Worm (Caenorhabditis elegans) whole organism, L4 larva: ENCODE measurements around the gene F57C12.6.

Source experiments
- F26F4.8 ChIP-seq: fragments of 200-800 bp; sonication (Bioruptor generic); conservative IDR thresholded peaks from 2 replicates; pipeline ENCODE4 v1.3.6; 2022; ENCODE audit warnings: missing genetic modification characterization, missing compliant biosample characterization
- F44E2.7 ChIP-seq: fragments of 200-800 bp; sonication (Bioruptor generic); IDR thresholded peaks from 2 replicates; pipeline ENCODE4 v2.1.2; 2022; ENCODE audit warnings: missing genetic modification characterization, missing compliant biosample characterization
- ZK337.2 ChIP-seq: fragments of 200-800 bp; sonication (Bioruptor generic); IDR thresholded peaks from 2 replicates; pipeline ENCODE4 v1.3.6; 2022; ENCODE audit warnings: missing genetic modification reagents, missing genetic modification characterization, missing compliant biosample characterization
- ZK546.5 ChIP-seq, 2 experiments: sonication (generic microtip); optimal IDR thresholded peaks; 2 replicates each; lab custom pipeline; 2017; ENCODE audit warnings: missing biosample characterization in 2 of 2, missing genetic modification characterization in 2 of 2
- aha-1 ChIP-seq: fragments of 150-350 bp; peaks from one replicate; lab custom pipeline; 2014; ENCODE audit warnings: missing biosample characterization, missing genetic modification characterization
- aly-2 ChIP-seq: sonication (generic microtip); optimal IDR thresholded peaks from 2 replicates; lab custom pipeline; 2018; ENCODE audit warnings: missing biosample characterization, missing genetic modification characterization
- arid-1 ChIP-seq: fragments of 200-800 bp; sonication (Bioruptor generic); conservative IDR thresholded peaks from 2 replicates; pipeline ENCODE4 v1.3.6; 2022; ENCODE audit warnings: missing genetic modification reagents, missing genetic modification characterization, missing compliant biosample characterization
- ceh-44 ChIP-seq: fragments of 200-800 bp; sonication (Bioruptor generic); IDR thresholded peaks from 2 replicates; pipeline ENCODE4 v1.3.6; 2022; ENCODE audit warnings: missing genetic modification reagents, missing genetic modification characterization, missing compliant biosample characterization
- ceh-62 ChIP-seq: sonication (generic microtip); optimal IDR thresholded peaks from 2 replicates; lab custom pipeline; 2017; ENCODE audit warnings: missing biosample characterization, missing genetic modification characterization
- ceh-82 ChIP-seq: sonication (generic microtip); optimal IDR thresholded peaks from 2 replicates; lab custom pipeline; 2017; ENCODE audit warnings: missing biosample characterization, missing genetic modification characterization
- daf-12 ChIP-seq: fragments of 150-350 bp; optimal IDR thresholded peaks from 2 replicates; lab custom pipeline; 2014; ENCODE audit warnings: missing biosample characterization, missing genetic modification reagents, missing genetic modification characterization
- daf-16 ChIP-seq, 3 experiments: sonication (generic microtip); optimal IDR thresholded peaks; 2 replicates each; lab custom pipeline; 2016 to 2017; ENCODE audit warnings: missing genetic modification characterization in 3 of 3, missing genetic modification reagents in 3 of 3, mild to moderate bottlenecking in 2 of 3, missing compliant biosample characterization in 2 of 3, missing biosample characterization in 1 of 3, moderate library complexity in 1 of 3
- dmd-6 ChIP-seq: fragments of 200-800 bp; sonication (Bioruptor generic); IDR thresholded peaks from 2 replicates; pipeline ENCODE4 v1.3.6; 2022; ENCODE audit warnings: missing genetic modification reagents, missing genetic modification characterization, missing compliant biosample characterization
- dve-1 ChIP-seq: sonication (generic microtip); optimal IDR thresholded peaks from 2 replicates; lab custom pipeline; 2017; ENCODE audit warnings: antibody characterized with exemption, mild to moderate bottlenecking, missing genetic modification characterization, missing compliant biosample characterization; ENCODE audit not compliant: insufficient read depth
- hif-1 ChIP-seq, 2 experiments: sonication (generic microtip); optimal IDR thresholded peaks; 2 replicates each; lab custom pipeline; 2016 to 2017; ENCODE audit warnings: missing compliant biosample characterization in 2 of 2, missing genetic modification characterization in 2 of 2, missing genetic modification reagents in 2 of 2, missing genotype in 2 of 2, mild to moderate bottlenecking in 1 of 2
- hlh-11 ChIP-seq: fragments of 200-800 bp; sonication (Bioruptor generic); optimal IDR thresholded peaks from 2 replicates; lab custom pipeline; 2018; ENCODE audit warnings: mild to moderate bottlenecking, missing genetic modification characterization, missing compliant biosample characterization
- hmg-1.1 ChIP-seq: fragments of 200-800 bp; sonication (Bioruptor generic); IDR thresholded peaks from 2 replicates; pipeline ENCODE4 v1.3.6; 2022; ENCODE audit warnings: missing genetic modification reagents, missing genetic modification characterization, missing compliant biosample characterization
- lin-13 ChIP-seq: fragments of 150-350 bp; optimal IDR thresholded peaks from 2 replicates; lab custom pipeline; 2014; ENCODE audit warnings: missing biosample characterization, missing genetic modification reagents, missing genetic modification characterization
- lin-29 ChIP-seq: fragments of 200-800 bp; sonication (Bioruptor generic); IDR thresholded peaks from 2 replicates; pipeline ENCODE4 v1.3.6; 2022; ENCODE audit warnings: missing genetic modification reagents, missing genetic modification characterization, missing compliant biosample characterization
- mdt-29 ChIP-seq: fragments of 200-800 bp; sonication (Bioruptor generic); IDR thresholded peaks from 2 replicates; pipeline ENCODE4 v1.3.6; 2022; ENCODE audit warnings: missing genetic modification reagents, missing genetic modification characterization, missing compliant biosample characterization
- mes-2 ChIP-seq: sonication (generic microtip); optimal IDR thresholded peaks from 2 replicates; lab custom pipeline; 2016; ENCODE audit warnings: missing genotype, mild to moderate bottlenecking, missing genetic modification characterization, missing compliant biosample characterization; ENCODE audit not compliant: poor library complexity, severe bottlenecking
- mxl-2 ChIP-seq: fragments of 200-800 bp; sonication (Bioruptor generic); conservative IDR thresholded peaks from 2 replicates; pipeline ENCODE4 v1.3.6; 2022; ENCODE audit warnings: missing genetic modification reagents, missing genetic modification characterization, missing compliant biosample characterization
- mxl-3 ChIP-seq: fragments of 200-800 bp; sonication (Bioruptor generic); optimal IDR thresholded peaks from 2 replicates; lab custom pipeline; 2018; ENCODE audit warnings: mild to moderate bottlenecking, missing genetic modification characterization, missing compliant biosample characterization
- nhr-11 ChIP-seq: fragments of 150-350 bp; optimal IDR thresholded peaks from 2 replicates; lab custom pipeline; 2014; ENCODE audit warnings: missing biosample characterization, missing genetic modification characterization
- nhr-28 ChIP-seq: fragments of 150-350 bp; optimal IDR thresholded peaks from 2 replicates; lab custom pipeline; 2014; ENCODE audit warnings: missing biosample characterization, missing genetic modification characterization
- nhr-41 ChIP-seq: fragments of 200-800 bp; sonication (Bioruptor generic); IDR thresholded peaks from 2 replicates; pipeline ENCODE4 v1.3.6; 2022; ENCODE audit warnings: missing genetic modification reagents, missing genetic modification characterization, missing compliant biosample characterization
- nhr-42 ChIP-seq: fragments of 200-800 bp; sonication (Bioruptor generic); IDR thresholded peaks from 2 replicates; pipeline ENCODE4 v1.3.6; 2022; ENCODE audit warnings: missing genetic modification characterization, missing compliant biosample characterization
- nhr-6 ChIP-seq: fragments of 150-350 bp; optimal IDR thresholded peaks from 2 replicates; lab custom pipeline; 2014; ENCODE audit warnings: missing biosample characterization, missing genetic modification characterization
- nhr-77 ChIP-seq: fragments of 150-350 bp; optimal IDR thresholded peaks from 2 replicates; lab custom pipeline; 2014; ENCODE audit warnings: missing biosample characterization, missing genetic modification characterization
- pqm-1 ChIP-seq: sonication (generic microtip); optimal IDR thresholded peaks from 2 replicates; lab custom pipeline; 2017; ENCODE audit warnings: missing biosample characterization, missing genetic modification characterization
- sdz-12 ChIP-seq: fragments of 200-800 bp; sonication (Bioruptor generic); optimal IDR thresholded peaks from 2 replicates; lab custom pipeline; 2018; ENCODE audit warnings: mild to moderate bottlenecking, missing genetic modification characterization, missing compliant biosample characterization
- snpc-4 ChIP-seq: fragments of 150-350 bp; optimal IDR thresholded peaks from 2 replicates; lab custom pipeline; 2014; ENCODE audit warnings: missing biosample characterization, missing genetic modification characterization
- spr-1 ChIP-seq: sonication (generic microtip); optimal IDR thresholded peaks from 2 replicates; lab custom pipeline; 2016; ENCODE audit warnings: mild to moderate bottlenecking, missing genetic modification characterization, missing compliant biosample characterization
- tag-97 ChIP-seq: fragments of 200-800 bp; sonication (Bioruptor generic); IDR thresholded peaks from 2 replicates; pipeline ENCODE4 v1.3.6; 2022; ENCODE audit warnings: missing genetic modification characterization, missing compliant biosample characterization
- tra-1 ChIP-seq: fragments of 200-800 bp; sonication (Bioruptor generic); IDR thresholded peaks from 2 replicates; pipeline ENCODE4 v1.3.6; 2022; ENCODE audit warnings: missing genetic modification reagents, missing genetic modification characterization, missing compliant biosample characterization
- unc-130 ChIP-seq: sonication (generic microtip); optimal IDR thresholded peaks from 2 replicates; lab custom pipeline; 2016; ENCODE audit warnings: missing genetic modification reagents, missing genetic modification characterization, missing compliant biosample characterization
- unc-39 ChIP-seq: sonication (generic microtip); optimal IDR thresholded peaks from 2 replicates; lab custom pipeline; 2017; ENCODE audit warnings: missing biosample characterization, missing genetic modification characterization
- zag-1 ChIP-seq: fragments of 150-350 bp; optimal IDR thresholded peaks from 2 replicates; lab custom pipeline; 2014; ENCODE audit warnings: missing biosample characterization, missing genetic modification characterization
- zfp-2 ChIP-seq: sonication (generic microtip); optimal IDR thresholded peaks from 2 replicates; lab custom pipeline; 2016; ENCODE audit warnings: mild to moderate bottlenecking, missing genetic modification characterization, missing compliant biosample characterization
- zip-11 ChIP-seq: fragments of 200-800 bp; sonication (Bioruptor generic); IDR thresholded peaks from 2 replicates; pipeline ENCODE4 v1.3.6; 2022; ENCODE audit warnings: missing genetic modification characterization, missing compliant biosample characterization
- zip-2 ChIP-seq: fragments of 150-350 bp; optimal IDR thresholded peaks from 2 replicates; lab custom pipeline; 2014; ENCODE audit warnings: missing biosample characterization, missing genetic modification characterization

Gene F57C12.6

DNA sequence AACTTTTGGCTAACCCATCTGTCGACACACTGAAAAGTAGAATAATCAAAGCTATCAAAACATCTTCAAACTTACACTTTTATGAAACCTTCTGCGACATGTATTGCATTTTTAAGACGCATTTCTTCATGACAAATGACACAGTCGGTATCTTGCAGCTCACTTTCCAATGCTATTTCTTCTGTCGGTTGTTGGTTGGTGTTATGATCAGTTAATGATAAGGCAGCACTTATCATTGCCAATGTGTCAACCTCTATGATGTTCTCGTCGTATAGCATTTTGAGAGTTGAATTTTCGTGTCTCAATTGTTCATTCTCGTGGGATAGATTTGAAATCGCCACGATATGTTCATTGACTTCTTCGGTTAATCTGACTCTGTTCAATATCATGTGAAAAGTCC, 355 bp downstream of the F57C12.6 start:
- no peak for TF ChIP-seq spr-1 (tag; lab: Kevin White, UChicago)
- peak; percentile 2 for TF ChIP-seq mes-2 (tag; lab: Kevin White, UChicago)
- no peak for TF ChIP-seq sdz-12 (GFP tag; lab: Kevin White, UChicago)
- peak; percentile 63 for TF ChIP-seq dve-1 (tag; lab: Kevin White, UChicago)
- TF ChIP-seq nhr-42 (GFP tag; lab: Robert Waterston, UW), result no peak
- peak; percentile 60 for TF ChIP-seq dmd-6 (GFP tag; lab: Robert Waterston, UW)
- TF ChIP-seq unc-130 (GFP tag; lab: Kevin White, UChicago), result no peak
- no peak for TF ChIP-seq daf-16 (GFP tag; optimal IDR thresholded peaks at IDR 0.05; lab: Kevin White, UChicago)
- TF ChIP-seq daf-16 (tag; optimal IDR thresholded peaks at IDR 0.05; lab: Kevin White, UChicago), result peak; percentile 66
- peak; percentile 55 for TF ChIP-seq hlh-11 (tag; lab: Kevin White, UChicago)
- no peak for TF ChIP-seq zag-1 (tag; lab: Kevin White, UChicago)
- TF ChIP-seq pqm-1 (tag; lab: Kevin White, UChicago), result peak; percentile 96
- no peak for TF ChIP-seq ceh-62 (tag; lab: Kevin White, UChicago)
- peak; percentile 39 for TF ChIP-seq nhr-77 (tag; lab: Kevin White, UChicago)
- no peak for TF ChIP-seq arid-1 (GFP tag; lab: Robert Waterston, UW)
- peak; percentile 28 for TF ChIP-seq mxl-3 (GFP tag; lab: Kevin White, UChicago)
- TF ChIP-seq tra-1 (GFP tag; lab: Robert Waterston, UW), result 0 out of 2 replicates have a peak, but pooled peaks have one; percentile 34
- no peak for TF ChIP-seq F44E2.7 (GFP tag; lab: Robert Waterston, UW)
- no peak for TF ChIP-seq ZK546.5 (tag; optimal IDR thresholded peaks at IDR 0.05; lab: Kevin White, UChicago)
- TF ChIP-seq ceh-44 (GFP tag; lab: Robert Waterston, UW), result no peak
- TF ChIP-seq zip-2 (tag; lab: Kevin White, UChicago), result no peak
- TF ChIP-seq nhr-28 (tag; lab: Kevin White, UChicago), result peak; percentile 80
- TF ChIP-seq, all 104 proteins: peak for 10

DNA sequence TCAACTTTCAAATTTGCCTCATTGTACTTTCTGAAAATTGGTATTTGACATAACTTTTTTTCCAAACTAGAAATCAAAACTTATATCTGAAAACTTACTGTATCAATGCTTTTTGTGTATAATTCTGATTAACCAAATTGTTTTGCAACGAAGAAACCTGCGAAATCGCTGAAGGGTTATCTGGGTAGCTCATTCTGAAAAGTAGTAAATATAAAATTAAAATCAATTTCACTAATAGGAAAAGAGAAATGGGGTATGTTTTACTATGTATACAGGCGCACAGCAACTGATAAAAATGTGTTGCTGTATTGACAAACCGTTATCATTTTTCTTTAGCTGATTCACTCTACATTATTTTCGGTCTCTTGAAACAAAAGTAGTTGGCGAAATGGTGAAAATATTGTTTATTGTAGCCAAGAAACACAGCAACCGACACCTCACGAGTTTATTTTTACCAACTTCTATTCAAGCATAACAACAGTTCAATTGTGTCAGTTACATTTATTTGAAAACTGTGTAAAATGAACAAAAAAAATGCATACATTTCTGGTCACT, 2.5 kb downstream of the F57C12.6 start, which contains the start of gene F57C12.2:
F57C12.2 (minus strand) TSS at position 218 of the 555 bp plus-strand sequence.
- TF ChIP-seq pqm-1 (tag; lab: Kevin White, UChicago) (peak; percentile 68), ceh-82 (tag; lab: Kevin White, UChicago) (no peak), tag-97 (GFP tag; lab: Robert Waterston, UW) (no peak), aly-2 (tag; lab: Kevin White, UChicago) (no peak), daf-12 (tag; lab: Kevin White, UChicago) (no peak), zag-1 (tag; lab: Kevin White, UChicago) (no peak), snpc-4 (tag; lab: Kevin White, UChicago) (no peak), nhr-77 (tag; lab: Kevin White, UChicago) (no peak), tra-1 (GFP tag; lab: Robert Waterston, UW) (no peak), hmg-1.1 (GFP tag; lab: Robert Waterston, UW) (no peak), F44E2.7 (GFP tag; lab: Robert Waterston, UW) (no peak), nhr-41 (GFP tag; lab: Robert Waterston, UW) (no peak), aha-1 (peak; percentile 95), daf-16 (GFP tag; optimal IDR thresholded peaks at IDR 0.05; lab: Kevin White, UChicago) (peak in 1 of 2 experiments; percentile 18), daf-16 (tag; optimal IDR thresholded peaks at IDR 0.05; lab: Kevin White, UChicago) (peak; percentile 98), hlh-11 (tag; lab: Kevin White, UChicago) (peak; percentile 27), nhr-11 (tag; lab: Kevin White, UChicago) (no peak), mxl-3 (GFP tag; lab: Kevin White, UChicago) (no peak), unc-39 (tag; lab: Kevin White, UChicago) (no peak), nhr-28 (tag; lab: Kevin White, UChicago) (peak; percentile 32), lin-13 (GFP tag; lab: Kevin White, UChicago) (no peak), nhr-6 (tag; lab: Kevin White, UChicago) (no peak), sdz-12 (GFP tag; lab: Kevin White, UChicago) (no peak), ZK337.2 (GFP tag; lab: Robert Waterston, UW) (no peak), zfp-2 (tag; lab: Kevin White, UChicago) (no peak), hif-1 (tag; optimal IDR thresholded peaks at IDR 0.05; lab: Kevin White, UChicago) (no peak), zip-11 (GFP tag; lab: Robert Waterston, UW) (no peak), F26F4.8 (GFP tag; lab: Robert Waterston, UW) (no peak), mxl-2 (no peak), lin-29 (no peak), mdt-29 (GFP tag; lab: Robert Waterston, UW) (no peak)
